Worm (Caenorhabditis elegans): Measurements from ENCODE around the gene ekl-5.
"Not testable (repeated sequence)": the region's sequence is repeated elsewhere in the genome, so short reads cannot be mapped to it uniquely, and the experiment has no call there.

DNA sequence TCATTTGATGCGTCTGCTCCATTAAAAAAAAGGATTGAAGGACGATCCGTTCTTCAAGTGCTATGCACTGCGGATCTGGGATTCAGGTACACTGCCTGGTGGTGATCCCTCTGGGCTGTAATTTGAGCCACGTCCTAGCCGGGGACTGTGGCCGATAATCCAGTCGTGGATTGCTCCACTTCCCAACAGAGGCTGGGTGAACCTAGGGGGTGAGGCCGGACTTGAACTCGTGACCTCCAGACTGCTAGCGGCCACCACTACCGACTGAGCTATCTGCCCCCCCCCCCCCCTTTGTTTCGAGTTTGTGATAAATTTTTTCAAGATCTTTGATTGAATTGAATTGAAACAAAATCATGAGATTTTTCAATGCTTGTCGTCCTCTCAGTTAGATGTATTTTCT, 18.6 kb upstream of the ekl-5 start:
- not testable (repeated sequence) for TF ChIP-seq Y95B8A.8 (GFP tag; IDR thresholded peaks at IDR 0.05); C17E4.6 (GFP tag; IDR thresholded peaks at IDR 0.05); cebp-2 (GFP tag; IDR thresholded peaks at IDR 0.05); hlh-12 (tag; optimal IDR thresholded peaks at IDR 0.05); sdz-38 (tag; optimal IDR thresholded peaks at IDR 0.05); madf-6 (GFP tag; IDR thresholded peaks at IDR 0.05); snpc-4 (GFP tag; optimal IDR thresholded peaks at IDR 0.05); snpc-4 (tag; optimal IDR thresholded peaks at IDR 0.05); ZK185.1 (tag; optimal IDR thresholded peaks at IDR 0.05; ENCODE audit: poor library complexity, severe bottlenecking)

Measured in whole organism, young adult.